Worm (Caenorhabditis elegans) whole organism, L1 larva: ENCODE data around the gene cyl-1.

Experiments used
- C16A3.4 ChIP-seq: fragments of 150-350 bp; optimal IDR thresholded peaks from 2 replicates; lab custom pipeline; 2014; ENCODE audit warnings: missing biosample characterization, missing genetic modification characterization
- F16B12.6 ChIP-seq: fragments of 150-350 bp; optimal IDR thresholded peaks from 2 replicates; lab custom pipeline; 2014; ENCODE audit warnings: missing biosample characterization, missing genetic modification characterization
- aha-1 ChIP-seq: fragments of 150-350 bp; optimal IDR thresholded peaks from 2 replicates; lab custom pipeline; 2014; ENCODE audit warnings: missing biosample characterization, missing genetic modification characterization
- blmp-1 ChIP-seq: fragments of 150-350 bp; optimal IDR thresholded peaks from 2 replicates; lab custom pipeline; 2014; ENCODE audit warnings: missing biosample characterization, missing genetic modification characterization
- ceh-63 ChIP-seq: fragments of 200-800 bp; sonication (Bioruptor generic); optimal IDR thresholded peaks from 2 replicates; lab custom pipeline; 2018; ENCODE audit warnings: mild to moderate bottlenecking, missing genetic modification characterization, missing compliant biosample characterization
- ceh-82 ChIP-seq, 3 experiments: fragments of 150-350 bp in 1 of 3; sonication (generic microtip) in 2 of 3; optimal IDR thresholded peaks; 2 replicates each; lab custom pipeline; 2014 to 2017; ENCODE audit warnings: missing biosample characterization in 3 of 3, missing genetic modification characterization in 3 of 3
- ceh-88 ChIP-seq: fragments of 200-800 bp; sonication (Bioruptor generic); IDR thresholded peaks from 2 replicates; pipeline ENCODE4 v1.3.6; 2022; ENCODE audit warnings: missing genetic modification characterization, missing compliant biosample characterization
- ceh-90 ChIP-seq: sonication (generic microtip); optimal IDR thresholded peaks from 2 replicates; lab custom pipeline; 2016; ENCODE audit warnings: missing genetic modification characterization, missing compliant biosample characterization
- ces-1 ChIP-seq: fragments of 150-350 bp; optimal IDR thresholded peaks from 2 replicates; lab custom pipeline; 2014; ENCODE audit warnings: missing biosample characterization, missing genetic modification reagents, missing genetic modification characterization
- egl-13 ChIP-seq: sonication (generic microtip); optimal IDR thresholded peaks from 2 replicates; lab custom pipeline; 2016; ENCODE audit warnings: missing genotype, missing genetic modification reagents, missing genetic modification characterization, missing compliant biosample characterization
- egl-27 ChIP-seq, 2 experiments: fragments of 150-350 bp in 1 of 2; sonication (generic microtip); optimal IDR thresholded peaks; 3 replicates each; lab custom pipeline; 2017 to 2018; ENCODE audit warnings: missing biosample characterization in 2 of 2, missing genetic modification characterization in 2 of 2, missing genetic modification reagents in 2 of 2
- ets-5 ChIP-seq: fragments of 200-800 bp; sonication (Bioruptor generic); IDR thresholded peaks from 2 replicates; pipeline ENCODE4 v1.3.6; 2022; ENCODE audit warnings: missing genetic modification characterization, missing compliant biosample characterization
- fkh-10 ChIP-seq: sonication (generic microtip); optimal IDR thresholded peaks from 2 replicates; lab custom pipeline; 2017; ENCODE audit warnings: missing biosample characterization, missing genetic modification reagents, missing genetic modification characterization
- fkh-4 ChIP-seq: sonication (generic microtip); optimal IDR thresholded peaks from 2 replicates; lab custom pipeline; 2016; ENCODE audit warnings: missing compliant biosample characterization, missing genetic modification characterization, borderline replicate concordance
- fos-1 ChIP-seq: fragments of 150-350 bp; optimal IDR thresholded peaks from 2 replicates; lab custom pipeline; 2014; ENCODE audit warnings: missing biosample characterization, missing genetic modification characterization
- hlh-17 ChIP-seq: fragments of 200-800 bp; sonication (Bioruptor generic); optimal IDR thresholded peaks from 2 replicates; lab custom pipeline; 2018; ENCODE audit warnings: missing genetic modification characterization, mild to moderate bottlenecking, missing compliant biosample characterization, moderate library complexity, borderline replicate concordance
- hpl-2 ChIP-seq: fragments of 150-350 bp; optimal IDR thresholded peaks from 2 replicates; lab custom pipeline; 2014; ENCODE audit warnings: missing biosample characterization, missing genetic modification reagents, missing genetic modification characterization
- jun-1 ChIP-seq: fragments of 150-350 bp; optimal IDR thresholded peaks from 2 replicates; lab custom pipeline; 2014; ENCODE audit warnings: missing biosample characterization, missing genetic modification reagents, missing genetic modification characterization
- lin-13 ChIP-seq: fragments of 150-350 bp; optimal IDR thresholded peaks from 2 replicates; lab custom pipeline; 2014; ENCODE audit warnings: missing biosample characterization, missing genetic modification reagents, missing genetic modification characterization
- lin-14 ChIP-seq: fragments of 200-800 bp; sonication (Bioruptor generic); optimal IDR thresholded peaks from 2 replicates; lab custom pipeline; 2018; ENCODE audit warnings: mild to moderate bottlenecking, missing genetic modification characterization, moderate library complexity, missing compliant biosample characterization
- lir-3 ChIP-seq: sonication (generic microtip); optimal IDR thresholded peaks from 2 replicates; lab custom pipeline; 2016; ENCODE audit warnings: mild to moderate bottlenecking, missing genetic modification characterization, moderate library complexity, missing compliant biosample characterization; ENCODE audit not compliant: poor library complexity
- lsy-2 ChIP-seq, 2 experiments: fragments of 150-350 bp; optimal IDR thresholded peaks; 2 replicates each; lab custom pipeline; 2014; ENCODE audit warnings: missing biosample characterization in 2 of 2, missing genetic modification characterization in 2 of 2
- mab-9 ChIP-seq: fragments of 200-800 bp; sonication (Bioruptor generic); IDR thresholded peaks from 2 replicates; pipeline ENCODE4 v1.3.6; 2022; ENCODE audit warnings: missing genetic modification reagents, missing genetic modification characterization, missing compliant biosample characterization
- mef-2 ChIP-seq: fragments of 150-350 bp; optimal IDR thresholded peaks from 2 replicates; lab custom pipeline; 2014; ENCODE audit warnings: missing biosample characterization, missing genetic modification characterization
- mep-1 ChIP-seq: fragments of 150-350 bp; optimal IDR thresholded peaks from 2 replicates; lab custom pipeline; 2014; ENCODE audit warnings: missing biosample characterization, missing genetic modification characterization
- nhr-11 ChIP-seq: fragments of 150-350 bp; optimal IDR thresholded peaks from 2 replicates; lab custom pipeline; 2014; ENCODE audit warnings: missing biosample characterization, missing genetic modification characterization
- nhr-12 ChIP-seq: sonication (generic microtip); optimal IDR thresholded peaks from 2 replicates; lab custom pipeline; 2017; ENCODE audit warnings: missing biosample characterization, missing genetic modification characterization
- nhr-19 ChIP-seq: fragments of 200-800 bp; sonication (Bioruptor generic); conservative IDR thresholded peaks from 2 replicates; pipeline ENCODE4 v1.3.6; 2022; ENCODE audit warnings: missing genetic modification characterization, missing compliant biosample characterization
- nhr-20 ChIP-seq: sonication (generic microtip); optimal IDR thresholded peaks from 2 replicates; lab custom pipeline; 2016; ENCODE audit warnings: mild to moderate bottlenecking, missing genetic modification characterization, missing compliant biosample characterization
- nhr-237 ChIP-seq: fragments of 150-350 bp; optimal IDR thresholded peaks from 2 replicates; lab custom pipeline; 2014; ENCODE audit warnings: missing biosample characterization, missing genetic modification characterization
- nhr-47 ChIP-seq: sonication (generic microtip); optimal IDR thresholded peaks from 2 replicates; lab custom pipeline; 2016; ENCODE audit warnings: mild to moderate bottlenecking, missing genetic modification characterization, moderate library complexity, missing compliant biosample characterization
- nhr-71 ChIP-seq: sonication (generic microtip); optimal IDR thresholded peaks from 2 replicates; lab custom pipeline; 2016; ENCODE audit warnings: mild to moderate bottlenecking, missing genetic modification characterization, moderate library complexity, missing compliant biosample characterization
- nhr-76 ChIP-seq: sonication (generic microtip); optimal IDR thresholded peaks from 2 replicates; lab custom pipeline; 2017; ENCODE audit warnings: missing biosample characterization, missing genetic modification characterization
- nhr-77 ChIP-seq: fragments of 150-350 bp; optimal IDR thresholded peaks from 2 replicates; lab custom pipeline; 2014; ENCODE audit warnings: missing biosample characterization, missing genetic modification characterization
- nhr-84 ChIP-seq: sonication (generic microtip); optimal IDR thresholded peaks from 2 replicates; lab custom pipeline; 2017; ENCODE audit warnings: missing biosample characterization, missing genetic modification characterization
- nhr-85 ChIP-seq: sonication (generic microtip); peaks from one replicate; lab custom pipeline; 2016; ENCODE audit warnings: missing genetic modification characterization, inconsistent platforms, missing compliant biosample characterization
- pag-3 ChIP-seq: sonication (generic microtip); optimal IDR thresholded peaks from 2 replicates; lab custom pipeline; 2017; ENCODE audit warnings: missing genetic modification characterization, mild to moderate bottlenecking, missing compliant biosample characterization, antibody characterized with exemption, borderline replicate concordance; ENCODE audit not compliant: insufficient read depth
- pax-3 ChIP-seq: fragments of 200-800 bp; sonication (Bioruptor generic); optimal IDR thresholded peaks from 2 replicates; lab custom pipeline; 2018; ENCODE audit warnings: mild to moderate bottlenecking, missing genetic modification characterization, moderate library complexity, missing compliant biosample characterization
- rnt-1 ChIP-seq: sonication (generic microtip); optimal IDR thresholded peaks from 2 replicates; lab custom pipeline; 2016; ENCODE audit warnings: mild to moderate bottlenecking, missing genetic modification characterization, moderate library complexity, missing compliant biosample characterization
- skn-1 ChIP-seq: fragments of 150-350 bp; optimal IDR thresholded peaks from 2 replicates; lab custom pipeline; 2014; ENCODE audit warnings: missing biosample characterization, missing genetic modification characterization
- snu-23 ChIP-seq: sonication (generic microtip); optimal IDR thresholded peaks from 2 replicates; lab custom pipeline; 2016; ENCODE audit warnings: missing genetic modification characterization, missing compliant biosample characterization
- sox-4 ChIP-seq: sonication (generic microtip); optimal IDR thresholded peaks from 2 replicates; lab custom pipeline; 2016; ENCODE audit warnings: missing genetic modification characterization, missing compliant biosample characterization
- sup-37 ChIP-seq: fragments of 200-800 bp; sonication (Bioruptor generic); optimal IDR thresholded peaks from 2 replicates; lab custom pipeline; 2018; ENCODE audit warnings: mild to moderate bottlenecking, missing genetic modification characterization, missing compliant biosample characterization
- swsn-7 ChIP-seq: sonication (generic microtip); optimal IDR thresholded peaks from 2 replicates; lab custom pipeline; 2016; ENCODE audit warnings: missing genetic modification characterization, missing compliant biosample characterization
- tbx-2 ChIP-seq: sonication (generic microtip); optimal IDR thresholded peaks from 2 replicates; lab custom pipeline; 2016; ENCODE audit warnings: missing genetic modification characterization, missing compliant biosample characterization
- tlp-1 ChIP-seq: fragments of 150-350 bp; optimal IDR thresholded peaks from 2 replicates; lab custom pipeline; 2014; ENCODE audit warnings: missing biosample characterization, missing genetic modification characterization
- unc-30 ChIP-seq: sonication (generic microtip); optimal IDR thresholded peaks from 2 replicates; lab custom pipeline; 2017; ENCODE audit warnings: missing biosample characterization, missing genetic modification characterization
- unc-62 ChIP-seq: fragments of 150-350 bp; optimal IDR thresholded peaks from 2 replicates; lab custom pipeline; 2014; ENCODE audit warnings: missing biosample characterization, missing genetic modification reagents, missing genetic modification characterization
- unc-98 ChIP-seq: fragments of 200-800 bp; sonication (Bioruptor generic); IDR thresholded peaks from 2 replicates; pipeline ENCODE4 v1.3.6; 2022; ENCODE audit warnings: missing genetic modification characterization, missing compliant biosample characterization
- vab-15 ChIP-seq: sonication (generic microtip); optimal IDR thresholded peaks from 2 replicates; lab custom pipeline; 2017; ENCODE audit warnings: missing genotype, mild to moderate bottlenecking, missing genetic modification characterization, missing compliant biosample characterization
- zip-4 ChIP-seq: fragments of 200-800 bp; sonication (Bioruptor generic); optimal IDR thresholded peaks from 2 replicates; lab custom pipeline; 2018; ENCODE audit warnings: mild to moderate bottlenecking, missing genetic modification characterization, moderate library complexity, missing compliant biosample characterization
- ztf-4 ChIP-seq: fragments of 150-350 bp; optimal IDR thresholded peaks from 2 replicates; lab custom pipeline; 2014; ENCODE audit warnings: missing biosample characterization, missing genetic modification characterization

The cyl-1 gene

ce11 chrV:12001747-12002456, 8.4 kb upstream of the cyl-1 start, which contains the start of gene gcy-33:
TSS of gene gcy-33 (minus strand) at chrV:12001797.
- TF ChIP-seq mab-9 (GFP tag; lab: Robert Waterston, UW) (no peak), hlh-17 (GFP tag; lab: Kevin White, UChicago) (no peak), ceh-82 (tag; optimal IDR thresholded peaks at IDR 0.05; lab: Kevin White, UChicago) (peak; percentile 49 to 71 (median 67)), nhr-12 (tag; lab: Kevin White, UChicago) (no peak), egl-27 (tag; optimal IDR thresholded peaks at IDR 0.05; lab: Kevin White, UChicago) (no peak), unc-62 (GFP tag; lab: Kevin White, UChicago) (no peak), lsy-2 (tag; optimal IDR thresholded peaks at IDR 0.05; lab: Kevin White, UChicago) (peak; percentile 73 to 79), sox-4 (peak; percentile 71), lir-3 (tag; lab: Kevin White, UChicago) (peak; percentile 56), egl-13 (tag; lab: Kevin White, UChicago) (peak; percentile 87), pag-3 (tag; lab: Kevin White, UChicago) (no peak), ceh-88 (0 out of 2 replicates have a peak, but pooled peaks have one; percentile 30), ces-1 (GFP tag; lab: Kevin White, UChicago) (no peak), C16A3.4 (tag; lab: Kevin White, UChicago) (peak; percentile 81), nhr-11 (tag; lab: Kevin White, UChicago) (peak; percentile 33), nhr-84 (no peak), unc-30 (no peak), snu-23 (GFP tag; lab: Kevin White, UChicago) (peak; percentile 92), nhr-76 (tag; lab: Kevin White, UChicago) (peak; percentile 24), mep-1 (tag; lab: Kevin White, UChicago) (peak; percentile 87), fkh-4 (no peak), zip-4 (GFP tag; lab: Kevin White, UChicago) (peak; percentile 56), fkh-10 (GFP tag; lab: Kevin White, UChicago) (peak; percentile 18), ceh-63 (GFP tag; lab: Kevin White, UChicago) (no peak), ceh-90 (tag; lab: Kevin White, UChicago) (no peak), ztf-4 (peak; percentile 58), vab-15 (no peak), jun-1 (tag; lab: Kevin White, UChicago) (peak; percentile 68), mef-2 (tag; lab: Kevin White, UChicago) (no peak), pax-3 (tag; lab: Kevin White, UChicago) (peak; percentile 83), nhr-85 (peak; percentile 83), nhr-19 (peak; percentile 80), rnt-1 (tag; lab: Kevin White, UChicago) (peak; percentile 73), swsn-7 (tag; lab: Kevin White, UChicago) (peak; percentile 88), sup-37 (GFP tag; lab: Kevin White, UChicago) (no peak), F16B12.6 (tag; lab: Kevin White, UChicago) (peak; percentile 25), nhr-20 (peak; percentile 94), tlp-1 (tag; lab: Kevin White, UChicago) (peak; percentile 62), lin-14 (GFP tag; lab: Kevin White, UChicago) (peak; percentile 81), ets-5 (GFP tag; lab: Robert Waterston, UW) (no peak), blmp-1 (tag; lab: Kevin White, UChicago) (peak; percentile 46), lin-13 (peak; percentile 44), hpl-2 (GFP tag; lab: Kevin White, UChicago) (no peak), tbx-2 (tag; lab: Kevin White, UChicago) (peak; percentile 76), nhr-237 (tag; lab: Kevin White, UChicago) (peak; percentile 58), aha-1 (tag; lab: Kevin White, UChicago) (no peak), unc-98 (GFP tag; lab: Robert Waterston, UW) (no peak), nhr-47 (peak; percentile 92), nhr-71 (tag; lab: Kevin White, UChicago) (peak; percentile 87), nhr-77 (tag; lab: Kevin White, UChicago) (peak; percentile 43), fos-1 (tag; lab: Kevin White, UChicago) (peak; percentile 35), skn-1 (tag; lab: Kevin White, UChicago) (peak; percentile 63)
